Worm (Caenorhabditis elegans): ENCODE results near the gene F23D12.3.

The F23D12.3 gene

ce11 chrX:14442321-14442720, at the start of gene F23D12.3:
Gene F23D12.3, plus strand, starts transcription at chrX:14442621.
- TF ChIP-seq cog-1 (tag; optimal IDR thresholded peaks at IDR 0.05), result no peak
- TF ChIP-seq tab-1 (GFP tag; IDR thresholded peaks at IDR 0.05), result no peak
- no peak for TF ChIP-seq ztf-29 (GFP tag; IDR thresholded peaks at IDR 0.05)
- no peak for TF ChIP-seq klf-2 (GFP tag; conservative IDR thresholded peaks at IDR 0.05)
- TF ChIP-seq med-1 (GFP tag; optimal IDR thresholded peaks at IDR 0.05; ENCODE audit: insufficient read depth), result no peak
- no peak for TF ChIP-seq T22C8.4 (GFP tag; IDR thresholded peaks at IDR 0.05)
- no peak for TF ChIP-seq ztf-23 (GFP tag; IDR thresholded peaks at IDR 0.05)
- TF ChIP-seq ref-1 (GFP tag; conservative IDR thresholded peaks at IDR 0.05), result no peak
- no peak for TF ChIP-seq flt-1 (GFP tag; IDR thresholded peaks at IDR 0.05)

ce11 chrX:14395267-14395666, 47.2 kb upstream of the F23D12.3 start, which contains the start of gene Y60A9.1:
Gene Y60A9.1, minus strand, starts transcription at chrX:14395367.
- TF ChIP-seq tab-1 (GFP tag; IDR thresholded peaks at IDR 0.05) (no peak), cog-1 (tag; optimal IDR thresholded peaks at IDR 0.05) (no peak), med-1 (GFP tag; optimal IDR thresholded peaks at IDR 0.05; ENCODE audit: insufficient read depth) (no peak), flt-1 (GFP tag; IDR thresholded peaks at IDR 0.05) (no peak), ztf-23 (GFP tag; IDR thresholded peaks at IDR 0.05) (no peak), klf-2 (GFP tag; conservative IDR thresholded peaks at IDR 0.05) (no peak), ztf-29 (GFP tag; IDR thresholded peaks at IDR 0.05) (no peak), T22C8.4 (GFP tag; IDR thresholded peaks at IDR 0.05) (no peak), ref-1 (GFP tag; conservative IDR thresholded peaks at IDR 0.05) (no peak)

ce11 chrX:14399035-14399434, 43.4 kb upstream of the F23D12.3 start:
- TF ChIP-seq ztf-29 (GFP tag; IDR thresholded peaks at IDR 0.05), result no peak
- no peak for TF ChIP-seq flt-1 (GFP tag; IDR thresholded peaks at IDR 0.05)
- no peak for TF ChIP-seq klf-2 (GFP tag; conservative IDR thresholded peaks at IDR 0.05)
- no peak for TF ChIP-seq tab-1 (GFP tag; IDR thresholded peaks at IDR 0.05)
- no peak for TF ChIP-seq ztf-23 (GFP tag; IDR thresholded peaks at IDR 0.05)

ce11 chrX:14401230-14401629, 41.2 kb upstream of the F23D12.3 start:
- TF ChIP-seq med-1 (GFP tag; optimal IDR thresholded peaks at IDR 0.05; ENCODE audit: insufficient read depth), result no peak
- no peak for TF ChIP-seq ztf-29 (GFP tag; IDR thresholded peaks at IDR 0.05)
- no peak for TF ChIP-seq ztf-23 (GFP tag; IDR thresholded peaks at IDR 0.05)
- no peak for TF ChIP-seq tab-1 (GFP tag; IDR thresholded peaks at IDR 0.05)
- TF ChIP-seq flt-1 (GFP tag; IDR thresholded peaks at IDR 0.05), result no peak
- no peak for TF ChIP-seq klf-2 (GFP tag; conservative IDR thresholded peaks at IDR 0.05)
- no peak for TF ChIP-seq ref-1 (GFP tag; conservative IDR thresholded peaks at IDR 0.05)
- no peak for TF ChIP-seq T22C8.4 (GFP tag; IDR thresholded peaks at IDR 0.05)
- TF ChIP-seq cog-1 (tag; optimal IDR thresholded peaks at IDR 0.05), result no peak

- TF ChIP-seq ref-1 (GFP tag; conservative IDR thresholded peaks at IDR 0.05) (no peak), T22C8.4 (GFP tag; IDR thresholded peaks at IDR 0.05) (no peak), ztf-29 (GFP tag; IDR thresholded peaks at IDR 0.05) (no peak), flt-1 (GFP tag; IDR thresholded peaks at IDR 0.05) (no peak), med-1 (GFP tag; optimal IDR thresholded peaks at IDR 0.05; ENCODE audit: insufficient read depth) (no peak), tab-1 (GFP tag; IDR thresholded peaks at IDR 0.05) (no peak), ztf-23 (GFP tag; IDR thresholded peaks at IDR 0.05) (no peak), klf-2 (GFP tag; conservative IDR thresholded peaks at IDR 0.05) (no peak), cog-1 (tag; optimal IDR thresholded peaks at IDR 0.05) (no peak)
These were observed 36.6 kb upstream of the F23D12.3 start, which contains the start of gene frpr-17 for ce11 chrX:14405817-14406216. Gene frpr-17, plus strand, starts transcription at chrX:14406117.

- TF ChIP-seq tab-1 (GFP tag; IDR thresholded peaks at IDR 0.05), result no peak
These were observed 29.6 kb upstream of the F23D12.3 start, which contains the start of gene fbxa-179 for ce11 chrX:14412774-14413173. Gene fbxa-179, minus strand, starts transcription at chrX:14412874.

ce11 chrX:14415641-14416040, 26.8 kb upstream of the F23D12.3 start, which contains the start of gene F23D12.10:
Gene F23D12.10, minus strand, starts transcription at chrX:14415741.
- no peak for TF ChIP-seq klf-2 (GFP tag; conservative IDR thresholded peaks at IDR 0.05)
- TF ChIP-seq med-1 (GFP tag; optimal IDR thresholded peaks at IDR 0.05; ENCODE audit: insufficient read depth), result no peak

- TF ChIP-seq ref-1 (GFP tag; conservative IDR thresholded peaks at IDR 0.05) (no peak), cog-1 (tag; optimal IDR thresholded peaks at IDR 0.05) (no peak), tab-1 (GFP tag; IDR thresholded peaks at IDR 0.05) (no peak), T22C8.4 (GFP tag; IDR thresholded peaks at IDR 0.05) (no peak), ztf-29 (GFP tag; IDR thresholded peaks at IDR 0.05) (no peak), klf-2 (GFP tag; conservative IDR thresholded peaks at IDR 0.05) (no peak), ztf-23 (GFP tag; IDR thresholded peaks at IDR 0.05) (no peak), med-1 (GFP tag; optimal IDR thresholded peaks at IDR 0.05; ENCODE audit: insufficient read depth) (no peak), flt-1 (GFP tag; IDR thresholded peaks at IDR 0.05) (no peak)
These were observed 20.9 kb upstream of the F23D12.3 start, which contains the start of gene F23D12.2 for ce11 chrX:14421529-14421982. Gene F23D12.2, minus strand, starts transcription at chrX:14421579.

- TF ChIP-seq ref-1 (GFP tag; conservative IDR thresholded peaks at IDR 0.05), result no peak
- no peak for TF ChIP-seq med-1 (GFP tag; optimal IDR thresholded peaks at IDR 0.05; ENCODE audit: insufficient read depth)
- TF ChIP-seq ztf-23 (GFP tag; IDR thresholded peaks at IDR 0.05), result no peak
- no peak for TF ChIP-seq tab-1 (GFP tag; IDR thresholded peaks at IDR 0.05)
- no peak for TF ChIP-seq cog-1 (tag; optimal IDR thresholded peaks at IDR 0.05)
- no peak for TF ChIP-seq ztf-29 (GFP tag; IDR thresholded peaks at IDR 0.05)
- TF ChIP-seq flt-1 (GFP tag; IDR thresholded peaks at IDR 0.05), result no peak
- TF ChIP-seq klf-2 (GFP tag; conservative IDR thresholded peaks at IDR 0.05), result no peak
- TF ChIP-seq T22C8.4 (GFP tag; IDR thresholded peaks at IDR 0.05), result no peak
These were observed 19.3 kb upstream of the F23D12.3 start, which contains the start of gene fipr-3 for ce11 chrX:14423105-14423504. Gene fipr-3, plus strand, starts transcription at chrX:14423405.

ce11 chrX:14424186-14424585, 18.2 kb upstream of the F23D12.3 start:
- TF ChIP-seq klf-2 (GFP tag; conservative IDR thresholded peaks at IDR 0.05) (no peak), ztf-23 (GFP tag; IDR thresholded peaks at IDR 0.05) (no peak), cog-1 (tag; optimal IDR thresholded peaks at IDR 0.05) (no peak), med-1 (GFP tag; optimal IDR thresholded peaks at IDR 0.05; ENCODE audit: insufficient read depth) (no peak), flt-1 (GFP tag; IDR thresholded peaks at IDR 0.05) (no peak), tab-1 (GFP tag; IDR thresholded peaks at IDR 0.05) (no peak), ref-1 (GFP tag; conservative IDR thresholded peaks at IDR 0.05) (no peak), T22C8.4 (GFP tag; IDR thresholded peaks at IDR 0.05) (no peak), ztf-29 (GFP tag; IDR thresholded peaks at IDR 0.05) (no peak)

Data from whole organism, midembryonic.